Fruit fly (Drosophila melanogaster) whole organism, prepupa: ENCODE results near the gene CG43229.

Experiments
- CG10669 ChIP-seq: fragments of 200-800 bp; sonication (Bioruptor generic); optimal IDR thresholded peaks from 3 replicates; lab custom pipeline; 2018; ENCODE audit warnings: missing biosample characterization, mild to moderate bottlenecking, missing genetic modification characterization, moderate library complexity
- CG11762 ChIP-seq: fragments of 200-800 bp; sonication (Bioruptor generic); optimal IDR thresholded peaks from 3 replicates; lab custom pipeline; 2016; ENCODE audit warnings: missing biosample characterization, missing genetic modification characterization; ENCODE audit not compliant: insufficient read depth
- CG15336 ChIP-seq: fragments of 200-800 bp; sonication (Bioruptor generic); IDR thresholded peaks from 2 replicates; pipeline ENCODE4 v1.3.6; 2022; ENCODE audit warnings: missing biosample characterization, missing genetic modification characterization
- CG16779 ChIP-seq: fragments of 200-800 bp; sonication (Bioruptor generic); optimal IDR thresholded peaks from 3 replicates; lab custom pipeline; 2017; ENCODE audit warnings: missing biosample characterization, mild to moderate bottlenecking, missing genetic modification characterization
- CG31627 ChIP-seq: fragments of 200-800 bp; sonication (Bioruptor generic); optimal IDR thresholded peaks from 3 replicates; lab custom pipeline; 2016; ENCODE audit warnings: missing biosample characterization, missing genetic modification characterization
- CG32006 ChIP-seq: fragments of 200-800 bp; sonication (Bioruptor generic); optimal IDR thresholded peaks from 3 replicates; lab custom pipeline; 2017; ENCODE audit warnings: missing biosample characterization, mild to moderate bottlenecking, missing genetic modification characterization
- CG34406 ChIP-seq: fragments of 200-800 bp; sonication (Bioruptor generic); optimal IDR thresholded peaks from 3 replicates; lab custom pipeline; 2016; ENCODE audit warnings: missing biosample characterization, missing genetic modification characterization
- CG4318 ChIP-seq: fragments of 200-800 bp; sonication (Bioruptor generic); optimal IDR thresholded peaks from 3 replicates; lab custom pipeline; 2017; ENCODE audit warnings: missing biosample characterization, mild to moderate bottlenecking, missing genetic modification characterization
- CG6792 ChIP-seq: fragments of 200-800 bp; sonication (Bioruptor generic); optimal IDR thresholded peaks from 3 replicates; lab custom pipeline; 2016; ENCODE audit warnings: missing biosample characterization, missing genetic modification characterization
- CG8119 ChIP-seq: fragments of 200-800 bp; sonication (Bioruptor generic); IDR thresholded peaks from 3 replicates; pipeline ENCODE4 v1.3.6; 2022; ENCODE audit warnings: missing biosample characterization, missing genetic modification characterization
- CG8632 ChIP-seq: fragments of 200-800 bp; sonication (Bioruptor generic); optimal IDR thresholded peaks from 3 replicates; lab custom pipeline; 2016; ENCODE audit warnings: missing biosample characterization, missing genetic modification characterization
- CG9139 ChIP-seq: fragments of 200-800 bp; sonication (Bioruptor generic); optimal IDR thresholded peaks from 3 replicates; lab custom pipeline; 2017; ENCODE audit warnings: missing biosample characterization, mild to moderate bottlenecking, missing genetic modification characterization
- Eip93F ChIP-seq: fragments of 200-800 bp; sonication (Bioruptor generic); optimal IDR thresholded peaks from 2 replicates; lab custom pipeline; 2016; ENCODE audit warnings: missing biosample characterization, mild to moderate bottlenecking, missing genetic modification characterization
- Gug ChIP-seq: fragments of 200-800 bp; sonication (Bioruptor generic); IDR thresholded peaks from 2 replicates; pipeline ENCODE4 v1.3.6; 2022; ENCODE audit warnings: missing biosample characterization, missing genetic modification characterization
- Hr38 ChIP-seq: sonication (Bioruptor generic); optimal IDR thresholded peaks from 2 replicates; lab custom pipeline; 2016; ENCODE audit warnings: missing biosample characterization, missing genetic modification characterization
- Hr39 ChIP-seq: fragments of 200-800 bp; sonication (Bioruptor generic); optimal IDR thresholded peaks from 2 replicates; lab custom pipeline; 2016; ENCODE audit warnings: missing biosample characterization, missing genetic modification characterization
- Lpt ChIP-seq: fragments of 200-800 bp; sonication (Bioruptor generic); optimal IDR thresholded peaks from 3 replicates; lab custom pipeline; 2016; ENCODE audit warnings: missing biosample characterization, missing genetic modification characterization
- Sox102F ChIP-seq: fragments of 200-800 bp; sonication (Bioruptor generic); optimal IDR thresholded peaks from 2 replicates; lab custom pipeline; 2016; ENCODE audit warnings: missing biosample characterization, mild to moderate bottlenecking, missing genetic modification characterization
- Sox14 ChIP-seq: fragments of 200-800 bp; sonication (Bioruptor generic); optimal IDR thresholded peaks from 3 replicates; lab custom pipeline; 2016; ENCODE audit warnings: missing biosample characterization, missing genetic modification characterization
- Sox15 ChIP-seq: fragments of 200-800 bp; sonication (Bioruptor generic); optimal IDR thresholded peaks from 3 replicates; lab custom pipeline; 2016; ENCODE audit warnings: missing biosample characterization, missing genetic modification characterization
- achi ChIP-seq: fragments of 200-800 bp; sonication (Bioruptor generic); optimal IDR thresholded peaks from 3 replicates; lab custom pipeline; 2016; ENCODE audit warnings: missing biosample characterization, missing genetic modification characterization
- acj6 ChIP-seq: fragments of 200-800 bp; sonication (Bioruptor generic); optimal IDR thresholded peaks from 3 replicates; lab custom pipeline; 2016; ENCODE audit warnings: missing biosample characterization, missing genetic modification characterization
- cyc ChIP-seq: fragments of 200-800 bp; sonication (Bioruptor generic); optimal IDR thresholded peaks from 3 replicates; lab custom pipeline; 2016; ENCODE audit warnings: missing biosample characterization, missing genetic modification characterization
- dsx ChIP-seq: fragments of 200-800 bp; optimal IDR thresholded peaks from 3 replicates; lab custom pipeline; 2019; ENCODE audit warnings: missing biosample characterization, mild to moderate bottlenecking, missing genetic modification characterization, moderate library complexity; ENCODE audit not compliant: poor library complexity, severe bottlenecking
- esn ChIP-seq: fragments of 200-800 bp; sonication (Bioruptor generic); optimal IDR thresholded peaks from 2 replicates; lab custom pipeline; 2016; ENCODE audit warnings: missing biosample characterization, mild to moderate bottlenecking, missing genetic modification characterization, moderate library complexity
- fd59A ChIP-seq: fragments of 200-800 bp; sonication (Bioruptor generic); optimal IDR thresholded peaks from 2 replicates; lab custom pipeline; 2017; ENCODE audit warnings: missing biosample characterization, mild to moderate bottlenecking, missing genetic modification characterization, missing genetic modification reagents
- fd85E ChIP-seq: fragments of 200-800 bp; sonication (Bioruptor generic); optimal IDR thresholded peaks from 3 replicates; lab custom pipeline; 2016; ENCODE audit warnings: missing biosample characterization, missing genetic modification characterization
- fkh ChIP-seq: fragments of 200-800 bp; sonication (Bioruptor generic); optimal IDR thresholded peaks from 3 replicates; lab custom pipeline; 2017; ENCODE audit warnings: missing biosample characterization, mild to moderate bottlenecking, missing genetic modification characterization, moderate library complexity
- lz ChIP-seq: fragments of 200-800 bp; sonication (Bioruptor generic); optimal IDR thresholded peaks from 3 replicates; lab custom pipeline; 2016; ENCODE audit warnings: missing biosample characterization, missing genetic modification characterization
- spab ChIP-seq: fragments of 200-800 bp; sonication (Bioruptor generic); optimal IDR thresholded peaks from 2 replicates; lab custom pipeline; 2017; ENCODE audit warnings: missing biosample characterization, mild to moderate bottlenecking, missing genetic modification characterization, missing genetic modification reagents
- ss ChIP-seq, 2 experiments: fragments of 200-800 bp; sonication (Bioruptor generic); optimal IDR thresholded peaks; 2 replicates in 1 of 2; 3 replicates in 1 of 2; lab custom pipeline; 2017 to 2018; ENCODE audit warnings: mild to moderate bottlenecking in 2 of 2, missing biosample characterization in 2 of 2, missing genetic modification characterization in 2 of 2, moderate library complexity in 1 of 2

Gene CG43229

DNA sequence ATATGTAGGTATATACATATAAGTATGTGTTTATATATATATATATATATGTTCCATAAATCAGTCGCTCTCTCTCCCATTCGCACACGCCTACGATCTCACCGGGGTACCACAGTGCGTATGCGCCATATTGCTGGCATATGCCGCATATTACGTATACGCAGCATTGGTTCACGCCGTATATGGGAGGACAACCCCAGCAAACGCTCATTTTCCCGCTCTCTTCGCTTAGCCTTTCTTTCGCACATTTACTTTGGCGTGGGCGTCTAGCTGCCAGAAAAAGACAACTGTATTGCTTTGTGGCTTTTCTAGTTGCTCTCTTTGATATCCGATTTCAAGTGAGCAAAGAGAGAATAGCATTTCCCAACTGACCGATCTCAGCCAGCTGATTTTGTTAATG lies 23.6 kb upstream of the CG43229 start:
- TF ChIP-seq spab (GFP tag; lab: Kevin White, UChicago) (no peak), lz (GFP tag; lab: Kevin White, UChicago) (no peak), Hr39 (GFP tag; lab: Kevin White, UChicago) (no peak), Gug (GFP tag; lab: Robert Waterston, UW) (no peak), ss (GFP tag; optimal IDR thresholded peaks at IDR 0.05; lab: Kevin White, UChicago) (no peak), CG6792 (GFP tag; lab: Kevin White, UChicago) (no peak), cyc (GFP tag; lab: Kevin White, UChicago) (no peak), CG10669 (GFP tag; lab: Kevin White, UChicago) (no peak), fd59A (GFP tag; lab: Kevin White, UChicago) (no peak), CG16779 (tag; lab: Kevin White, UChicago) (no peak), achi (GFP tag; lab: Kevin White, UChicago) (no peak), CG8632 (no peak), Hr38 (GFP tag; lab: Kevin White, UChicago) (no peak), Lpt (GFP tag; lab: Kevin White, UChicago) (no peak), fkh (no peak), Eip93F (GFP tag; lab: Kevin White, UChicago) (no peak), CG32006 (GFP tag; lab: Kevin White, UChicago) (no peak), fd85E (no peak)
- TF ChIP-seq, all 60 proteins: peak for 0

DNA sequence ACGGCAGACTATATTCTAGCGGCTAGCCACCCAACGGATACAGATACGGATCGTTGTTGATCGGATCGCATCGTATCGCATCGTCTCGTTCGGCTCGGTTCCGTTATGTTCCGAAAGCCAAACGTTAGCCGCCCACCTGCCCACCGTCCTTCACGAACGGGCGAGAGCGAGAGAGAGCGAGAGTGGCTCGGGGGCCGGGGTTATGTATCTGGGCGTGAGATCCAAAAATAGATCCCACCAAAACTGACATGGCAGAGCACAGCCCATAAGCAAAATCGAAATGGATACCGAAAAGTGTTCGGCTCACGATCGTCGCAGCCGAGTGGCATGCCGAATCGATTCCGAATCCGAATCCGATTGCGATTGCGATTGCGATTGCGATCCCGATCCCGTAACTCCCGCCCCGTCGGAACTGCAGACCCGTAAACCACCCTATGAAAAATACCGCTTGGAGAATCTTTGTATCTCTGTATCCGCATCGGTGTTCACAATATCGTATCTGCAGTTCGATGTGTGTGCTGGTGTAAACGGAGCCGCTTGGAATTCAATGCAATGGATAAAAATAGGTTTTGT lies 21.4 kb upstream of the CG43229 start, which contains the start of gene wupA:
wupA (minus strand) TSS at position 112 of the 573 bp plus-strand sequence.
- TF ChIP-seq fkh (no peak), CG31627 (GFP tag; lab: Kevin White, UChicago) (no peak), dsx (GFP tag; lab: Kevin White, UChicago) (no peak), CG11762 (GFP tag; lab: Kevin White, UChicago) (no peak)

DNA sequence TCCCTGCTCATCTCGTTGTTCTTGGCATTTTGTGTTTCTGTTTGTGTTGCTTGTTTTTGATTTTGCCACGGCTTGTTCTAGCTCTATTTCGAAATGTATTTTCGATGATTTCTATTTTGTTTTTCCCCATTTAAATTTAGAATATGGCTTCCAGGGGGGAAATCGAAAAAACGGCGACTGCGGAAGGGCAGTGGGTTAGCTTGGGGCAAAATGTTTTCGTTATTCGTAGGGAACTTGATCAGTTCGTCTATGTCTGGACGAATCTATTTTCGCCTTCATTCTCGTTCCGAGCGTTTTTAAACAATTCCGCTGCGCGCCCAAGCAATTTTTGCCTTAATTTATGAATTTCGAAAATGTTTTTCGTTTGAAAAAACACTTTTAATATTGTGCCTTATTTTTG lies 19.8 kb upstream of the CG43229 start:
- TF ChIP-seq esn (GFP tag; lab: Kevin White, UChicago) (no peak), achi (GFP tag; lab: Kevin White, UChicago) (no peak), ss (GFP tag; optimal IDR thresholded peaks at IDR 0.05; lab: Kevin White, UChicago) (no peak), CG11762 (GFP tag; lab: Kevin White, UChicago) (no peak), Sox102F (no peak), acj6 (no peak), CG9139 (GFP tag; lab: Kevin White, UChicago) (no peak), Eip93F (GFP tag; lab: Kevin White, UChicago) (no peak), Sox15 (no peak), CG4318 (GFP tag; lab: Kevin White, UChicago) (no peak), Sox14 (GFP tag; lab: Kevin White, UChicago) (no peak), CG8119 (GFP tag; lab: Robert Waterston, UW) (no peak), CG34406 (GFP tag; lab: Kevin White, UChicago) (no peak)

- TF ChIP-seq fkh, result no peak
- TF ChIP-seq CG15336 (GFP tag; lab: Robert Waterston, UW), result no peak
- 0 out of 3 replicates have a peak, but pooled peaks have one; percentile 13 for TF ChIP-seq CG8119 (GFP tag; lab: Robert Waterston, UW)
- TF ChIP-seq CG32006 (GFP tag; lab: Kevin White, UChicago), result no peak
These were observed 12.8 kb upstream of the CG43229 start for dm6 chrX:18125520-18125919.

DNA sequence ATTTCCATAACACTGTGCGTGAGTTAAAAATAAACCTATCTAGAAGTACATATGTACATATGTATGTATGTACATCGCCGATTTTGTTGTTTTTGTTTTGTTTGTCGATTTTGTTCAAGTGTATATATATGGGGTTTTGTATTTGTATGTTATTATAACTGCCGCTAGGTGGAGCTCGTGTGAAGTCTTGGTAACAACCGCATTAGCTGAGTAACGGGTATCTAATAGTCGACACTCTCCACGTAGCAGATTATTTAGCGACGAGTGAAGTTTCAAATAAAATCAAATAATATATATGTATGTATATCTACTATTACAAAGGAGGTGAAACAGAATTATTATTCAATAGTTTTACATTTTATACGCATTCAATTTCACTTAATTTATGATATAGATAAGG lies 9.0 kb upstream of the CG43229 start:
- no peak for TF ChIP-seq esn (GFP tag; lab: Kevin White, UChicago)
- no peak for TF ChIP-seq lz (GFP tag; lab: Kevin White, UChicago)
- TF ChIP-seq fd85E, result no peak
- no peak for TF ChIP-seq achi (GFP tag; lab: Kevin White, UChicago)
- TF ChIP-seq fkh, result no peak
